Worm (Caenorhabditis elegans): ENCODE data around the gene slc-25A18.1.

- TF ChIP-seq ceh-88 (GFP tag; IDR thresholded peaks at IDR 0.05) (no peak), lir-3 (tag; optimal IDR thresholded peaks at IDR 0.05; ENCODE audit: poor library complexity) (no peak), nhr-11 (tag; optimal IDR thresholded peaks at IDR 0.05) (no peak), unc-62 (GFP tag; optimal IDR thresholded peaks at IDR 0.05) (no peak), Y116A8C.19 (tag; optimal IDR thresholded peaks at IDR 0.05; ENCODE audit: borderline replicate concordance) (no peak), mab-9 (GFP tag; IDR thresholded peaks at IDR 0.05) (no peak), nhr-12 (tag; optimal IDR thresholded peaks at IDR 0.05) (no peak), tlp-1 (tag; optimal IDR thresholded peaks at IDR 0.05) (no peak), unc-130 (tag; optimal IDR thresholded peaks at IDR 0.05) (no peak), unc-98 (GFP tag; IDR thresholded peaks at IDR 0.05) (no peak)
Observed at ce11 chrX:14993744-14994143, 10.0 kb downstream of the slc-25A18.1 start.
